Fruit fly (Drosophila melanogaster) whole organism, wandering third instar larva: ENCODE results near the gene CG15429.

ENCODE experiments used
- Abd-B ChIP-seq: fragments of >200 bp; optimal IDR thresholded peaks from 2 replicates; lab custom pipeline; 2017; ENCODE audit warnings: missing biosample characterization, missing genetic modification characterization
- CG32264 ChIP-seq: fragments of 200-800 bp; sonication (Bioruptor generic); optimal IDR thresholded peaks from 2 replicates; lab custom pipeline; 2016; ENCODE audit warnings: missing biosample characterization, missing genetic modification characterization
- CG9705 ChIP-seq: fragments of 200-800 bp; sonication (Bioruptor generic); optimal IDR thresholded peaks from 2 replicates; lab custom pipeline; 2018; ENCODE audit warnings: missing biosample characterization, mild to moderate bottlenecking, missing genetic modification characterization
- CrebA ChIP-seq: fragments of 200-800 bp; sonication (Bioruptor generic); optimal IDR thresholded peaks from 2 replicates; lab custom pipeline; 2016; ENCODE audit warnings: missing biosample characterization, mild to moderate bottlenecking, missing genetic modification characterization, borderline replicate concordance
- Dfd ChIP-seq: fragments of >200 bp; optimal IDR thresholded peaks from 2 replicates; lab custom pipeline; 2017; ENCODE audit warnings: missing biosample characterization, missing genetic modification characterization
- Dif ChIP-seq: fragments of 200-275, 200-300 bp; sonication (Bioruptor generic); optimal IDR thresholded peaks from 2 replicates; lab custom pipeline; 2018; ENCODE audit warnings: missing biosample characterization, missing genetic modification characterization; ENCODE audit not compliant: partially characterized antibody
- HLH106 ChIP-seq: fragments of 200-800 bp; optimal IDR thresholded peaks from 3 replicates; lab custom pipeline; 2019; ENCODE audit warnings: missing biosample characterization, mild to moderate bottlenecking, missing genetic modification characterization, moderate library complexity
- OdsH ChIP-seq: fragments of 200-800 bp; sonication (Bioruptor generic); optimal IDR thresholded peaks from 2 replicates; lab custom pipeline; 2016; ENCODE audit warnings: missing biosample characterization, mild to moderate bottlenecking, missing genetic modification characterization
- lola ChIP-seq: fragments of >200 bp; optimal IDR thresholded peaks from 2 replicates; lab custom pipeline; 2017; ENCODE audit warnings: missing biosample characterization, missing genetic modification characterization
- psq ChIP-seq: fragments of 200-800 bp; sonication (Bioruptor generic); optimal IDR thresholded peaks from 3 replicates; lab custom pipeline; 2017; ENCODE audit warnings: missing biosample characterization, mild to moderate bottlenecking, missing genetic modification characterization, moderate library complexity
- rgr ChIP-seq: fragments of 200-800 bp; sonication (Bioruptor generic); optimal IDR thresholded peaks from 3 replicates; lab custom pipeline; 2016; ENCODE audit warnings: missing biosample characterization, mild to moderate bottlenecking, missing genetic modification characterization
- usp ChIP-seq: fragments of >200 bp; optimal IDR thresholded peaks from 2 replicates; lab custom pipeline; 2017; ENCODE audit warnings: missing biosample characterization, missing genetic modification characterization

dm6 chr2L:4335979-4336378, 16.8 kb upstream of the CG15429 start:
- TF ChIP-seq OdsH (GFP tag; lab: Kevin White, UChicago) (no peak), Dfd (GFP tag; lab: Kevin White, UChicago) (no peak), CG9705 (GFP tag; lab: Kevin White, UChicago) (no peak), usp (no peak), lola (no peak), HLH106 (tag; lab: Kevin White, UChicago) (no peak), Dif (no peak), CG32264 (no peak), CrebA (GFP tag; lab: Kevin White, UChicago) (no peak), Abd-B (GFP tag; lab: Kevin White, UChicago) (no peak), rgr (GFP tag; lab: Kevin White, UChicago) (no peak), psq (GFP tag; lab: Kevin White, UChicago) (no peak)
